Worm (Caenorhabditis elegans) whole organism, L4 larva: ENCODE data around the gene F07G6.12.
"Not testable (repeated sequence)": the region's sequence is repeated elsewhere in the genome, so short reads cannot be mapped to it uniquely, and the experiment has no call there.

Experiments used
- lim-7 ChIP-seq: fragments of 200-800 bp; sonication (Bioruptor generic); IDR thresholded peaks from 2 replicates; pipeline ENCODE4 v1.3.6; 2022; ENCODE audit warnings: missing genetic modification characterization, missing compliant biosample characterization
- lin-13 ChIP-seq: fragments of 150-350 bp; optimal IDR thresholded peaks from 2 replicates; lab custom pipeline; 2014; ENCODE audit warnings: missing biosample characterization, missing genetic modification reagents, missing genetic modification characterization
- lin-39 ChIP-seq: fragments of 150-350 bp; optimal IDR thresholded peaks from 2 replicates; lab custom pipeline; 2014; ENCODE audit warnings: missing biosample characterization, missing genetic modification reagents, missing genetic modification characterization
- lsy-2 ChIP-seq, 2 experiments: fragments of 150-350 bp in 1 of 2; sonication (generic microtip) in 1 of 2; optimal IDR thresholded peaks; 2 replicates each; lab custom pipeline; 2014 to 2017; ENCODE audit warnings: missing biosample characterization in 2 of 2, missing genetic modification characterization in 2 of 2
- mdt-29 ChIP-seq: fragments of 200-800 bp; sonication (Bioruptor generic); IDR thresholded peaks from 2 replicates; pipeline ENCODE4 v1.3.6; 2022; ENCODE audit warnings: missing genetic modification reagents, missing genetic modification characterization, missing compliant biosample characterization
- nhr-6 ChIP-seq: fragments of 150-350 bp; optimal IDR thresholded peaks from 2 replicates; lab custom pipeline; 2014; ENCODE audit warnings: missing biosample characterization, missing genetic modification characterization
- pha-4 ChIP-seq, 2 experiments: fragments of 150-350 bp in 1 of 2; fragments of 200-800 bp in 1 of 2; sonication (Bioruptor generic) in 1 of 2; IDR thresholded peaks in 1 of 2; optimal IDR thresholded peaks in 1 of 2; 2 replicates each; pipeline versions ENCODE4 v1.3.6 to Lab custom; 2014 to 2022; ENCODE audit warnings: missing genetic modification characterization in 2 of 2, missing genetic modification reagents in 2 of 2, missing biosample characterization in 1 of 2, missing compliant biosample characterization in 1 of 2
- zag-1 ChIP-seq: fragments of 150-350 bp; optimal IDR thresholded peaks from 2 replicates; lab custom pipeline; 2014; ENCODE audit warnings: missing biosample characterization, missing genetic modification characterization

ce11 chrX:1746117-1746516 is 10.1 kb downstream of the F07G6.12 start, which contains the start of gene Y75D11A.3:
- TF ChIP-seq mdt-29; lim-7 (GFP tag; lab: Robert Waterston, UW); zag-1; nhr-6; pha-4 (GFP tag; IDR thresholded peaks at IDR 0.05; lab: Robert Waterston, UW); pha-4 (tag; optimal IDR thresholded peaks at IDR 0.05; lab: Kevin White, UChicago); lsy-2 (tag; optimal IDR thresholded peaks at IDR 0.05; lab: Kevin White, UChicago); lin-13 (GFP tag; lab: Kevin White, UChicago); lin-39 (tag; lab: Kevin White, UChicago): not testable (repeated sequence)
